Fruit fly (Drosophila melanogaster) whole organism, pupa: ENCODE results near the gene CG6481.

ENCODE experiments used
- CG10348 ChIP-seq: fragments of 200-800 bp; sonication (Bioruptor generic); IDR thresholded peaks from 2 replicates; pipeline ENCODE4 v1.3.6; 2022; ENCODE audit warnings: missing biosample characterization, missing genetic modification characterization
- CG12605 ChIP-seq: fragments of 200-800 bp; sonication (Bioruptor generic); IDR thresholded peaks from 2 replicates; pipeline ENCODE4 v1.3.6; 2022; ENCODE audit warnings: missing biosample characterization, missing genetic modification characterization
- CG15710 ChIP-seq: fragments of 200-800 bp; sonication (Bioruptor generic); optimal IDR thresholded peaks from 2 replicates; lab custom pipeline; 2018; ENCODE audit warnings: missing biosample characterization, mild to moderate bottlenecking, missing genetic modification characterization, moderate library complexity
- CG32121 ChIP-seq: fragments of 200-800 bp; sonication (Bioruptor generic); IDR thresholded peaks from 2 replicates; pipeline ENCODE4 v1.3.6; 2022; ENCODE audit warnings: missing biosample characterization, missing genetic modification characterization
- CG4496 ChIP-seq: fragments of 200-800 bp; sonication (Bioruptor generic); IDR thresholded peaks from 3 replicates; pipeline ENCODE4 v1.3.6; 2022; ENCODE audit warnings: missing biosample characterization, missing genetic modification characterization
- D1 ChIP-seq: fragments of 200-800 bp; sonication (Bioruptor generic); optimal IDR thresholded peaks from 2 replicates; lab custom pipeline; 2018; ENCODE audit warnings: missing biosample characterization, mild to moderate bottlenecking, missing genetic modification characterization, moderate library complexity
- EcR ChIP-seq: fragments of 200-800 bp; sonication (Bioruptor generic); optimal IDR thresholded peaks from 3 replicates; lab custom pipeline; 2019; ENCODE audit warnings: missing biosample characterization, missing genetic modification characterization, mild to moderate bottlenecking, moderate library complexity, missing genetic modification reagents
- Ets98B ChIP-seq: fragments of 200-800 bp; sonication (Bioruptor generic); IDR thresholded peaks from 2 replicates; pipeline ENCODE4 v1.3.6; 2022; ENCODE audit warnings: missing biosample characterization, missing genetic modification characterization
- Pif1B ChIP-seq: fragments of 200-800 bp; sonication (Bioruptor generic); optimal IDR thresholded peaks from 3 replicates; lab custom pipeline; 2016; ENCODE audit warnings: missing biosample characterization, missing genetic modification characterization
- Snoo ChIP-seq: fragments of 200-800 bp; sonication (Bioruptor generic); optimal IDR thresholded peaks from 3 replicates; lab custom pipeline; 2017; ENCODE audit warnings: missing biosample characterization, mild to moderate bottlenecking, missing genetic modification characterization, inconsistent platforms
- gl ChIP-seq: fragments of 200-800 bp; sonication (Bioruptor generic); optimal IDR thresholded peaks from 2 replicates; lab custom pipeline; 2018; ENCODE audit warnings: missing biosample characterization, mild to moderate bottlenecking, missing genetic modification characterization
- rn ChIP-seq: fragments of 200-800 bp; sonication (Bioruptor generic); IDR thresholded peaks from 2 replicates; pipeline ENCODE4 v1.3.6; 2022; ENCODE audit warnings: missing biosample characterization, missing genetic modification characterization

DNA sequence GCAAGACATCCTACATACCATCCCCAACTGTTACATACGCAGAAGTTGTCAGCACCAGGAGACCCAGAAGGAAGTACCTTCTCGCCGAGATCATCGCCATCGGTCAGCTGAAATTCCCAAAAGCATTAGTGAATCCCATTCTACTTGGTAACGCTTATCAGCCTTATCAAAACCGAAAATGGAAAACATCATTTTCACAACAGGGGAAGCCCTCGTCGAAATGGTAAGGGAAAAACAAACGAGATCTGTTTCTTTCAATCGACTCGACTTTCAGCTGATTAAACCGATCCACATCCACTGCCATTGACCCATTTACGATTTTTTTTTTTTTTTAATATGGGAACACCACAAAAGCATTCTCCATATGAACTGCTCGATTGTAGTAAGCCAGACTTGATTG, 39.7 kb downstream of the CG6481 start:
- TF ChIP-seq Snoo (tag; lab: Kevin White, UChicago) = no peak
- no peak for TF ChIP-seq CG12605 (GFP tag; lab: Robert Waterston, UW)
- TF ChIP-seq rn (GFP tag; lab: Robert Waterston, UW) = no peak
- no peak for TF ChIP-seq gl (tag; lab: Kevin White, UChicago)
- no peak for TF ChIP-seq Ets98B (GFP tag; lab: Robert Waterston, UW)
- no peak for TF ChIP-seq CG10348 (GFP tag; lab: Robert Waterston, UW)
- no peak for TF ChIP-seq EcR (GFP tag; lab: Kevin White, UChicago)
- no peak for TF ChIP-seq CG15710 (tag; lab: Kevin White, UChicago)
- TF ChIP-seq Pif1B (GFP tag; lab: Kevin White, UChicago) = no peak
- TF ChIP-seq CG4496 (GFP tag; lab: Robert Waterston, UW) = no peak
- no peak for TF ChIP-seq CG32121 (GFP tag; lab: Robert Waterston, UW)
- no peak for TF ChIP-seq D1 (tag; lab: Kevin White, UChicago)
